Fruit fly (Drosophila melanogaster) whole organism, wandering third instar larva: ENCODE results near the gene CG7768.

Experiments
- Abd-B ChIP-seq: fragments of >200 bp; optimal IDR thresholded peaks from 2 replicates; lab custom pipeline; 2017; ENCODE audit warnings: missing biosample characterization, missing genetic modification characterization
- CG32264 ChIP-seq: fragments of 200-800 bp; sonication (Bioruptor generic); optimal IDR thresholded peaks from 2 replicates; lab custom pipeline; 2016; ENCODE audit warnings: missing biosample characterization, missing genetic modification characterization
- CG9705 ChIP-seq: fragments of 200-800 bp; sonication (Bioruptor generic); optimal IDR thresholded peaks from 2 replicates; lab custom pipeline; 2018; ENCODE audit warnings: missing biosample characterization, mild to moderate bottlenecking, missing genetic modification characterization
- CrebA ChIP-seq: fragments of 200-800 bp; sonication (Bioruptor generic); optimal IDR thresholded peaks from 2 replicates; lab custom pipeline; 2016; ENCODE audit warnings: missing biosample characterization, mild to moderate bottlenecking, missing genetic modification characterization, borderline replicate concordance
- Dfd ChIP-seq: fragments of >200 bp; optimal IDR thresholded peaks from 2 replicates; lab custom pipeline; 2017; ENCODE audit warnings: missing biosample characterization, missing genetic modification characterization
- Dif ChIP-seq: fragments of 200-275, 200-300 bp; sonication (Bioruptor generic); optimal IDR thresholded peaks from 2 replicates; lab custom pipeline; 2018; ENCODE audit warnings: missing biosample characterization, missing genetic modification characterization; ENCODE audit not compliant: partially characterized antibody
- GATAd ChIP-seq: sonication (Bioruptor generic); optimal IDR thresholded peaks from 2 replicates; lab custom pipeline; 2016; ENCODE audit warnings: missing biosample characterization, missing genetic modification characterization
- HLH106 ChIP-seq: fragments of 200-800 bp; optimal IDR thresholded peaks from 3 replicates; lab custom pipeline; 2019; ENCODE audit warnings: missing biosample characterization, mild to moderate bottlenecking, missing genetic modification characterization, moderate library complexity
- Hnf4 ChIP-seq: fragments of 200-800 bp; sonication (Bioruptor generic); optimal IDR thresholded peaks from 2 replicates; lab custom pipeline; 2016; ENCODE audit warnings: missing biosample characterization, mild to moderate bottlenecking, missing genetic modification characterization
- Hr78 ChIP-seq: fragments of >200 bp; optimal IDR thresholded peaks from 2 replicates; lab custom pipeline; 2017; ENCODE audit warnings: missing biosample characterization, missing genetic modification characterization
- Hr83 ChIP-seq: fragments of 200-300 bp; sonication (Bioruptor generic); optimal IDR thresholded peaks from 2 replicates; lab custom pipeline; 2016; ENCODE audit warnings: missing biosample characterization, mild to moderate bottlenecking, missing genetic modification characterization, moderate library complexity; ENCODE audit not compliant: poor library complexity, severe bottlenecking
- Jra ChIP-seq: sonication (Bioruptor generic); optimal IDR thresholded peaks from 2 replicates; lab custom pipeline; 2016; ENCODE audit warnings: missing biosample characterization, missing genetic modification characterization
- Mio ChIP-seq: sonication (Bioruptor generic); optimal IDR thresholded peaks from 2 replicates; lab custom pipeline; 2016; ENCODE audit warnings: missing biosample characterization, missing genetic modification characterization
- Myc ChIP-seq: fragments of >200 bp; optimal IDR thresholded peaks from 2 replicates; lab custom pipeline; 2017
- N ChIP-seq: fragments of >200 bp; optimal IDR thresholded peaks from 2 replicates; lab custom pipeline; 2018; ENCODE audit warnings: missing biosample characterization, missing external identifiers, missing genetic modification characterization
- OdsH ChIP-seq: fragments of 200-800 bp; sonication (Bioruptor generic); optimal IDR thresholded peaks from 2 replicates; lab custom pipeline; 2016; ENCODE audit warnings: missing biosample characterization, mild to moderate bottlenecking, missing genetic modification characterization
- Rel ChIP-seq, 2 experiments: fragments of 200-800 bp; sonication (Bioruptor generic) in 1 of 2; optimal IDR thresholded peaks; 2 replicates in 1 of 2; 3 replicates in 1 of 2; lab custom pipeline; 2016 to 2019; ENCODE audit warnings: mild to moderate bottlenecking in 2 of 2, missing biosample characterization in 2 of 2, missing genetic modification characterization in 2 of 2, moderate library complexity in 1 of 2
- Sp1 ChIP-seq: fragments of 200-800 bp; sonication (Bioruptor generic); optimal IDR thresholded peaks from 3 replicates; lab custom pipeline; 2019; ENCODE audit warnings: missing biosample characterization, mild to moderate bottlenecking, missing genetic modification characterization, moderate library complexity
- Vsx2 ChIP-seq: fragments of 200-300, 225-300 bp; sonication (Bioruptor generic); optimal IDR thresholded peaks from 2 replicates; lab custom pipeline; 2018; ENCODE audit warnings: missing biosample characterization, missing genetic modification characterization; ENCODE audit not compliant: partially characterized antibody
- br ChIP-seq: fragments of 200-800 bp; sonication (Bioruptor generic); optimal IDR thresholded peaks from 2 replicates; lab custom pipeline; 2016; ENCODE audit warnings: missing biosample characterization, missing genetic modification characterization
- brk ChIP-seq: fragments of 200-800 bp; sonication (Bioruptor generic); optimal IDR thresholded peaks from 2 replicates; lab custom pipeline; 2016; ENCODE audit warnings: missing biosample characterization, mild to moderate bottlenecking, missing genetic modification characterization
- dl ChIP-seq, 2 experiments: fragments of 175-275, 200-275 bp in 1 of 2; fragments of 200-275 bp in 1 of 2; sonication (Bioruptor generic); optimal IDR thresholded peaks; lab custom pipeline; 2018; ENCODE audit warnings: mild to moderate bottlenecking in 2 of 2, missing biosample characterization in 2 of 2, missing genetic modification characterization in 2 of 2, moderate library complexity in 2 of 2; ENCODE audit not compliant: partially characterized antibody in 2 of 2, insufficient read depth in 1 of 2
- dmrt93B ChIP-seq: fragments of 200-800 bp; sonication (Bioruptor generic); optimal IDR thresholded peaks from 2 replicates; lab custom pipeline; 2018; ENCODE audit warnings: missing biosample characterization, mild to moderate bottlenecking, missing genetic modification characterization
- foxo ChIP-seq, 2 experiments: fragments of 200-800 bp; sonication (Bioruptor generic); optimal IDR thresholded peaks; 2 replicates in 1 of 2; 3 replicates in 1 of 2; lab custom pipeline; 2016 to 2017; ENCODE audit warnings: missing biosample characterization in 2 of 2, missing genetic modification characterization in 2 of 2
- fru ChIP-seq: fragments of 200-800 bp; sonication (Bioruptor generic); optimal IDR thresholded peaks from 3 replicates; lab custom pipeline; 2016; ENCODE audit warnings: missing biosample characterization, mild to moderate bottlenecking, missing genetic modification characterization
- h ChIP-seq: fragments of 200-800 bp; sonication (Bioruptor generic); optimal IDR thresholded peaks from 3 replicates; lab custom pipeline; 2016; ENCODE audit warnings: missing biosample characterization, mild to moderate bottlenecking, missing genetic modification characterization
- jim ChIP-seq: fragments of 175-275, 200-325 bp; sonication (Bioruptor generic); optimal IDR thresholded peaks from 2 replicates; lab custom pipeline; 2016; ENCODE audit warnings: missing biosample characterization, mild to moderate bottlenecking, missing genetic modification characterization
- lola ChIP-seq: fragments of >200 bp; optimal IDR thresholded peaks from 2 replicates; lab custom pipeline; 2017; ENCODE audit warnings: missing biosample characterization, missing genetic modification characterization
- pan ChIP-seq: fragments of >200 bp; optimal IDR thresholded peaks from 2 replicates; lab custom pipeline; 2017
- psq ChIP-seq: fragments of 200-800 bp; sonication (Bioruptor generic); optimal IDR thresholded peaks from 3 replicates; lab custom pipeline; 2017; ENCODE audit warnings: missing biosample characterization, mild to moderate bottlenecking, missing genetic modification characterization, moderate library complexity
- rgr ChIP-seq: fragments of 200-800 bp; sonication (Bioruptor generic); optimal IDR thresholded peaks from 3 replicates; lab custom pipeline; 2016; ENCODE audit warnings: missing biosample characterization, mild to moderate bottlenecking, missing genetic modification characterization
- sage ChIP-seq: fragments of 200-800 bp; sonication (Bioruptor generic); optimal IDR thresholded peaks from 2 replicates; lab custom pipeline; 2016; ENCODE audit warnings: missing biosample characterization, mild to moderate bottlenecking, missing genetic modification characterization
- tai ChIP-seq: sonication (Bioruptor generic); optimal IDR thresholded peaks from 2 replicates; lab custom pipeline; 2016; ENCODE audit warnings: missing biosample characterization, missing genetic modification characterization
- usp ChIP-seq: fragments of >200 bp; optimal IDR thresholded peaks from 2 replicates; lab custom pipeline; 2017; ENCODE audit warnings: missing biosample characterization, missing genetic modification characterization

The CG7768 gene

DNA sequence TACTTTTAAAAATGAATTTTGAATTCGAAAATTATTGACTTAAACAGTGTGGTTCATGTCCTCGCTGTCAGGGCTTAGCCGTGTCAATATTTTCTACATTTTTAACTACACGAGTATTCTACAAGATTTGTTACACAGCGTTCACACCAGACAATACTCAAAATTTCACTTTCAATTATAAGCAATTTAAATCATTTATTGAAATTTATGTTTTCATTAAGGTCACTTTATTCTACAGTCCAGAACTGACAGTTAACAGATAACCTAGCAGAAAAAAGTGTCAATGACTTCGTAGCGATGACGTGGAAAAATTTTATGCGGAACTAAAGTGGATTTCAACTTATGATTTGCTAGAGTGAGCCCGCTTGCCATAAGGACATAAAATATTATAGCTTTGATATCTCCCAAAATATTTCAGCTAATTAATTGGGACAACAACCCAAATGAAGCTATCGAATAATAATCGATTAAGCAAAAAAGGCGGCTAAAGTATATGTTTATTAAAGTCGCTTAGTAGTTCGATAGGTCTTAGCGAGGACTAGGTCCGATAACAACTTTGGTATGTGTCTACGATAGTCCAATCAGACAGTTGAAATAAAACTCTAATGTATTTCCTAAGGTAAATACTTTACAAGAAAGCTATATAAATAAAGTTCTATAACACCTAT, 27.9 kb upstream of the CG7768 start:
- TF ChIP-seq dl (GFP tag; optimal IDR thresholded peaks at IDR 0.05; lab: Kevin White, UChicago; ENCODE audit: insufficient read depth in 1 of 2, partially characterized antibody in 2 of 2) (no peak), fru (GFP tag; lab: Kevin White, UChicago) (peak; percentile 8), N (no peak), OdsH (GFP tag; lab: Kevin White, UChicago) (no peak), pan (lab: Kevin White, UChicago) (no peak), CrebA (GFP tag; lab: Kevin White, UChicago) (no peak), usp (GFP tag; lab: Kevin White, UChicago) (no peak), Myc (lab: Kevin White, UChicago) (no peak), Rel (GFP tag; optimal IDR thresholded peaks at IDR 0.05; lab: Kevin White, UChicago) (no peak), Rel (tag; optimal IDR thresholded peaks at IDR 0.05; lab: Kevin White, UChicago) (no peak), Vsx2 (GFP tag; lab: Kevin White, UChicago) (peak; percentile 99), Hnf4 (GFP tag; lab: Kevin White, UChicago) (peak; percentile 1), psq (no peak), dmrt93B (GFP tag; lab: Kevin White, UChicago) (no peak), CG32264 (GFP tag; lab: Kevin White, UChicago) (no peak), h (GFP tag; lab: Kevin White, UChicago) (no peak), Jra (GFP tag; lab: Kevin White, UChicago) (no peak), Sp1 (GFP tag; lab: Kevin White, UChicago) (no peak), lola (GFP tag; lab: Kevin White, UChicago) (no peak), brk (GFP tag; lab: Kevin White, UChicago) (no peak), HLH106 (tag; lab: Kevin White, UChicago) (peak; percentile 64)

DNA sequence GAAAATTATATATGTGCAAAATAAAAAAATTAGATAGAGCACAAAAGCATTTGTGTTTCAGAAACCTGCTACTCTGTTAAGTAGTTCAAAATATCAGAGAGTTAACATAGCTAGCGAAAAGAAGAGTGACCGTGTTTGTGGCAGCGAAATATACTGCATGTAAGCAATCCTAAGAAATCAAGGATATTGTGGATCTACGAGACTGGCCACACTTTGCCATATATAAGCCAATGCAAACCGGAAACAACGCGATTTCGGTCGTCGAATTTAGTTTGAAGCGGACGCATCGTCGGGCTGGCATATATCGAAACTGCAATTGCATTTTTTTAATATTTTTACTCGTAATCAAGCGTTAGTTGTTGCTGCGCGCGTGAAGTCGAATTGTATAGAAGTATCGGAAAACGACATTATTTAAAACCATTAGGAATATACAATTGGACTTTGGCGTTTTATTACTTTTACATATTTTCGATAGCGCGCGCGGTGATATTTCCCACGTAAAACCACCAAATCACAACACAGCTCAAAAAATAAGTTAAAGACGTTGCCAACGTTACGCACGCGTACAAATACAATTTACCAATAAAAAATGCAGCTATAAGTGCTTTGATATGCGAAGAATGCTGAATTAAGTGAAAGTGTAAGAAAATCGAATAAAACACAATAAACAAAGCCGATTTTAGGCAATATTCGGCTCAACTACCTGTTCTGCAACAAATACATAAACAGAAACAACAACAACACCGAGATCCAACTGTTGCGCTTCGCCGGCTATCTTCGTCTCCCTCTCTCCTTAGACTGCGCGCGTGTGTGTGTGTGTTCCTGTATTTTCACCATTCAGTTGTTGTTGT, 27.2 kb upstream of the CG7768 start, which contains the start of gene nuf:
Gene nuf, plus strand, starts transcription at position 246 of the 851 bp plus-strand sequence.
- TF ChIP-seq Vsx2 (GFP tag; lab: Kevin White, UChicago) (peak; percentile 63), br (GFP tag; lab: Kevin White, UChicago) (peak; percentile 41), OdsH (GFP tag; lab: Kevin White, UChicago) (no peak), fru (GFP tag; lab: Kevin White, UChicago) (peak; percentile 16), rgr (GFP tag; lab: Kevin White, UChicago) (peak; percentile 42), psq (no peak), Sp1 (GFP tag; lab: Kevin White, UChicago) (peak; percentile 45), Rel (GFP tag; optimal IDR thresholded peaks at IDR 0.05; lab: Kevin White, UChicago) (no peak), Rel (tag; optimal IDR thresholded peaks at IDR 0.05; lab: Kevin White, UChicago) (peak; percentile 39), GATAd (no peak), tai (GFP tag; lab: Kevin White, UChicago) (no peak), Hr83 (peak; percentile 53), dmrt93B (GFP tag; lab: Kevin White, UChicago) (peak; percentile 21), h (GFP tag; lab: Kevin White, UChicago) (peak; percentile 41), Dif (GFP tag; lab: Kevin White, UChicago) (peak; percentile 39), Hnf4 (GFP tag; lab: Kevin White, UChicago) (peak; percentile 34), foxo (GFP tag; optimal IDR thresholded peaks at IDR 0.05; lab: Kevin White, UChicago) (peak in 1 of 2 experiments; percentile 26), HLH106 (tag; lab: Kevin White, UChicago) (peak; percentile 29), CG9705 (peak; percentile 34)

DNA sequence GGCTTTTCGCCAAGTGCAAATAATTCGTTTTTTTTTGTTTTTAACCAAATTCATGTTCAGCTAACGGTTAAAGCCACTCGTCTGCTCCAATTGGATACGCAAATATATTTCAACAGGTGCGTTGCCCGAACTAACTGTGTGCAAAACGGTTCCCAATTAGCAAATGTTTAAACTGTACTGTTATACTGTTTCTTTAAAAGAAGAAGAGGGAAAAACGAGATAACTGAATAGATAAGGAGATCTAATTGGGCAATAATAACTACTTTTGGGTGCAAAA, 26.6 kb upstream of the CG7768 start:
- TF ChIP-seq Mio (GFP tag; lab: Kevin White, UChicago) (no peak), fru (GFP tag; lab: Kevin White, UChicago) (no peak), CG9705 (no peak)

DNA sequence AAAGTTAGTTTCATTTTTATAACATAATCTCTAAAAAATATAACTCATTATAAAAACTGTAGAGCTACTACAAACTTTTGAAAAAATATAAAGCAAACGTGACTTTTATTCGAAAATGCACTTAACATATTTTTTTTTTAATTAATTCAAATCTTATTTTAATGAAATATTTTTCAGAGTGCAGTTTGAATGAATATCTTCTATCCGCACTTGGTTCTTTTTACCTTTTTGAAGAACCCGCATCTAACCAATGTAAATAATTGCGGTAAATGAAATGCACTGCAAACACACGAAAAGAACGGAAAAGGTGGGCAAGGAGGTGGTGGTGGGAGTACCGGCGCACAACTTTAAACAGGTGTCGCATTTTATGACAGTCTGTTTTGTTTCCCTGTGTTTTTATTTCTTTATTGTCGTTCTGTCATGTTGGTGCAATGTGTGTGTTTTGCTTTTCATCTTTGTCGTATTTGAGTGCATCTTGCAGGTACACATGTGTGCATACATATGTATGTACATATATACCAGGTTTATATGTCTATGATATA, 24.0 kb upstream of the CG7768 start:
- TF ChIP-seq dl (GFP tag; optimal IDR thresholded peaks at IDR 0.05; lab: Kevin White, UChicago; ENCODE audit: insufficient read depth in 1 of 2, partially characterized antibody in 2 of 2) = no peak
- no peak for TF ChIP-seq usp (GFP tag; lab: Kevin White, UChicago)
- TF ChIP-seq lola (GFP tag; lab: Kevin White, UChicago) = no peak
- TF ChIP-seq Abd-B (GFP tag; lab: Kevin White, UChicago) = no peak
- TF ChIP-seq br (GFP tag; lab: Kevin White, UChicago) = no peak
- no peak for TF ChIP-seq jim (GFP tag; lab: Kevin White, UChicago)
- TF ChIP-seq fru (GFP tag; lab: Kevin White, UChicago) = no peak
- TF ChIP-seq Mio (GFP tag; lab: Kevin White, UChicago) = no peak
- no peak for TF ChIP-seq Myc (lab: Kevin White, UChicago)
- TF ChIP-seq CrebA (GFP tag; lab: Kevin White, UChicago) = no peak
- peak in 1 of 2 experiments; percentile 9 for TF ChIP-seq foxo (GFP tag; optimal IDR thresholded peaks at IDR 0.05; lab: Kevin White, UChicago)
- no peak for TF ChIP-seq brk (GFP tag; lab: Kevin White, UChicago)
- TF ChIP-seq h (GFP tag; lab: Kevin White, UChicago) = peak; percentile 9
- no peak for TF ChIP-seq dmrt93B (GFP tag; lab: Kevin White, UChicago)
- no peak for TF ChIP-seq OdsH (GFP tag; lab: Kevin White, UChicago)
- peak; percentile 5 for TF ChIP-seq psq
- no peak for TF ChIP-seq CG9705
- TF ChIP-seq Jra (GFP tag; lab: Kevin White, UChicago) = no peak
- no peak for TF ChIP-seq rgr (GFP tag; lab: Kevin White, UChicago)
- TF ChIP-seq Hr83 = peak; percentile 9
- no peak for TF ChIP-seq HLH106 (tag; lab: Kevin White, UChicago)
- TF ChIP-seq Hnf4 (GFP tag; lab: Kevin White, UChicago) = no peak
- no peak for TF ChIP-seq sage
- no peak for TF ChIP-seq Hr78 (GFP tag; lab: Kevin White, UChicago)
- no peak for TF ChIP-seq Dif (GFP tag; lab: Kevin White, UChicago)
- no peak for TF ChIP-seq Dfd (GFP tag; lab: Kevin White, UChicago)
- no peak for TF ChIP-seq N
